Worm (Caenorhabditis elegans) whole organism, early embryonic: ENCODE data around the gene Y72A10A.1.

Experiments used
- F13C5.2 ChIP-seq: sonication (generic microtip); optimal IDR thresholded peaks from 2 replicates; lab custom pipeline; 2017; ENCODE audit warnings: mild to moderate bottlenecking, missing genetic modification characterization, inconsistent platforms, missing compliant biosample characterization
- aly-1 ChIP-seq: sonication (generic microtip); optimal IDR thresholded peaks from 2 replicates; lab custom pipeline; 2016; ENCODE audit warnings: missing genetic modification characterization, missing compliant biosample characterization
- ama-1 ChIP-seq: fragments of 150-350 bp; optimal IDR thresholded peaks from 2 replicates; lab custom pipeline; 2014
- ceh-13 ChIP-seq: fragments of 200-800 bp; sonication (Bioruptor generic); optimal IDR thresholded peaks from 2 replicates; lab custom pipeline; 2018; ENCODE audit warnings: mild to moderate bottlenecking, missing genetic modification characterization, missing compliant biosample characterization
- ceh-36 ChIP-seq: sonication (generic microtip); optimal IDR thresholded peaks from 2 replicates; lab custom pipeline; 2016; ENCODE audit warnings: missing genetic modification characterization, inconsistent platforms, missing compliant biosample characterization
- scrt-1 ChIP-seq: fragments of 200-800 bp; sonication (Bioruptor generic); IDR thresholded peaks from 2 replicates; pipeline ENCODE4 v1.3.6; 2022; ENCODE audit warnings: missing genetic modification characterization, missing compliant biosample characterization
- tbx-11 ChIP-seq: fragments of 200-800 bp; sonication (Bioruptor generic); IDR thresholded peaks from 2 replicates; pipeline ENCODE4 v1.3.6; 2022; ENCODE audit warnings: missing genetic modification characterization, missing compliant biosample characterization
- tbx-37 ChIP-seq: fragments of 200-800 bp; sonication (Bioruptor generic); conservative IDR thresholded peaks from 2 replicates; pipeline ENCODE4 v1.3.6; 2022; ENCODE audit warnings: missing genetic modification reagents, missing genetic modification characterization, missing compliant biosample characterization

DNA sequence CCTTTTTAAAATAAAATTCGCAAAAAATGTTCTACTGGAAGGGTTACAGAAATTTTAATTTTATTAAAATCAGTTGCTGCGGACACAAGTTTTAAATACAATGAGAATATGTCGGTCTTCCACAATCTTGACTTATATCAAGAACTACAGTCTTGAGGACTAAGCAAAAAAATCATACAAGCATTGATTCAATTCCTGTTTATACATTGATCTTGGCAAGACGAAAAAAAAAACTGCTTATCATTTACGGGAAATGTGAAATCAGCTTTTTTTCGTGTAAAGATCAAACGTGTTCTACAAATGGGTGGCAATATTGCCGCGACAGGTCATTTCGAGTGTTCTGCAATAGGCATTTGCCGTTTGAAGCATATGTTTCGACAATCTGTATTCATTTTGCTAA, 46.6 kb upstream of the Y72A10A.1 start, which contains the start of gene T13C5.2:
- no peak for TF ChIP-seq ama-1 (lab: Kevin White, UChicago)
- TF ChIP-seq scrt-1, result no peak
- TF ChIP-seq ceh-13 (GFP tag; lab: Kevin White, UChicago), result no peak
- TF ChIP-seq F13C5.2 (tag; lab: Kevin White, UChicago), result no peak
- no peak for TF ChIP-seq tbx-37 (GFP tag; lab: Robert Waterston, UW)
- TF ChIP-seq ceh-36 (tag; lab: Kevin White, UChicago), result no peak
- TF ChIP-seq tbx-11 (GFP tag; lab: Robert Waterston, UW), result no peak
- TF ChIP-seq aly-1 (tag; lab: Kevin White, UChicago), result no peak
